Fruit fly (Drosophila melanogaster): ENCODE measurements around the gene Epg5.

DNA sequence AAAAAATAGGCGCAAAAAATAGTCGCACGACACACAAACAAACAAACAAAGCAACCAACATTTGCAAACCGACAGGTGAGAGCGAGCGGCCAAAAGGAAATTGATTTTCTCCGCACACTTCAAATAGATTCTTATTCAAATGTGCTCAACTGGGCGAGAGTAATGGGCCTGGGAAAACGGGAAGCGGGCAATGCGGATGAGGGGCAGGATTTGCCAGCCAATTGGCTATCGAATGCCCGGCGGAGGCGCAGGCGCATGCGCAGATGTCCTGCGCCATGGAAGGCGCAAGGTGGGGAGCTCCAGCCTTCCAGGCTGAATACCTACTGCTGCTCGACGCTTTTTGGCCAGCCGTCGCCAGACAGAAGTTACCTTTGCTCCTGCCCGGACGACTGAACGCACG is 53.5 kb downstream of the Epg5 start, which contains the start of the genes ChAT and VAChT:
- TF ChIP-seq CG8478 (optimal IDR thresholded peaks at IDR 0.05) (no peak), CTCF (optimal IDR thresholded peaks at IDR 0.05) (no peak)

Measured in S2 (cell line).